ENCODE assay signal across 3 fruit fly cellular contexts in genomic region chr2L:16618929-16619328, dm6.
TF ChIP-seq lines count a peak whose summit lies in the region.

No protein-coding gene starts in this region.

- TF ChIP-seq CTCF in whole organism, embryonic (GFP tag; optimal IDR thresholded peaks at IDR 0.05; lab: Kevin White, UChicago), result no peak

TF ChIP-seq in whole organism, embryonic, 481 proteins besides CTCF, POLR2A, EP300 and RAD21 (continues in another document):
- TF ChIP-seq CG17361 (GFP tag; IDR thresholded peaks at IDR 0.05; lab: Robert Waterston, UW) (peak; percentile 38; the same call in 1 of the 3 replicates), CG8089 (GFP tag; optimal IDR thresholded peaks at IDR 0.05; lab: Kevin White, UChicago) (no peak), slbo (GFP tag; IDR thresholded peaks at IDR 0.05; lab: Robert Waterston, UW) (no peak), Sox100B (GFP tag; optimal IDR thresholded peaks at IDR 0.05; lab: Kevin White, UChicago) (peak; percentile 19), CG10979 (tag; optimal IDR thresholded peaks at IDR 0.05; lab: Kevin White, UChicago) (peak; percentile 22), dmrt99B (tag; optimal IDR thresholded peaks at IDR 0.05; lab: Kevin White, UChicago) (peak; percentile 2), bab2 (GFP tag; optimal IDR thresholded peaks at IDR 0.05; lab: Kevin White, UChicago) (no peak), Hr78 (GFP tag; optimal IDR thresholded peaks at IDR 0.05; lab: Kevin White, UChicago) (peak in 1 of 2 experiments; percentile 28), Asciz (GFP tag; optimal IDR thresholded peaks at IDR 0.05; lab: Kevin White, UChicago) (peak; percentile 5), eve (GFP tag; optimal IDR thresholded peaks at IDR 0.05; lab: Kevin White, UChicago) (peak in 1 of 2 experiments; percentile 50), odd (GFP tag; optimal IDR thresholded peaks at IDR 0.05; lab: Kevin White, UChicago) (no peak), CG10565 (GFP tag; optimal IDR thresholded peaks at IDR 0.05; lab: Kevin White, UChicago) (no peak), tio (GFP tag; optimal IDR thresholded peaks at IDR 0.05; lab: Kevin White, UChicago) (peak; percentile 4), Xrp1 (GFP tag; IDR thresholded peaks at IDR 0.05; lab: Robert Waterston, UW) (no peak), gem (tag; optimal IDR thresholded peaks at IDR 0.05; lab: Kevin White, UChicago) (peak; percentile 10), CG31441 (GFP tag; IDR thresholded peaks at IDR 0.05; lab: Robert Waterston, UW) (0 out of 2 replicates have a peak, but pooled peaks have one; percentile 19), CG7556 (GFP tag; optimal IDR thresholded peaks at IDR 0.05; lab: Kevin White, UChicago) (peak; percentile 15), HLH3B (GFP tag; IDR thresholded peaks at IDR 0.05; lab: Robert Waterston, UW) (no peak), CG12236 (GFP tag; optimal IDR thresholded peaks at IDR 0.05; lab: Kevin White, UChicago) (no peak), CHES-1-like (GFP tag; optimal IDR thresholded peaks at IDR 0.05; lab: Kevin White, UChicago) (no peak), dpn (GFP tag; optimal IDR thresholded peaks at IDR 0.05; lab: Kevin White, UChicago) (no peak), Doc3 (GFP tag; IDR thresholded peaks at IDR 0.05; lab: Robert Waterston, UW; ENCODE audit: partially characterized antibody) (no peak), CG4854 (GFP tag; optimal IDR thresholded peaks at IDR 0.05; lab: Kevin White, UChicago) (no peak), CG10267 (tag; optimal IDR thresholded peaks at IDR 0.05; lab: Kevin White, UChicago) (peak; percentile 8), Hr3 (GFP tag; optimal IDR thresholded peaks at IDR 0.05; lab: Kevin White, UChicago) (no peak), CG7928 (GFP tag; optimal IDR thresholded peaks at IDR 0.05; lab: Kevin White, UChicago) (no peak), lola (GFP tag; optimal IDR thresholded peaks at IDR 0.05; lab: Kevin White, UChicago) (peak in 1 of 3 experiments; percentile 24), sens (GFP tag; lab: Kevin White, UChicago) (peak; percentile 35), Antp (GFP tag; optimal IDR thresholded peaks at IDR 0.05; lab: Kevin White, UChicago) (no peak), CG5245 (GFP tag; optimal IDR thresholded peaks at IDR 0.05; lab: Kevin White, UChicago) (no peak)

TF ChIP-seq in whole organism, prepupa, 60 proteins besides CTCF, POLR2A, EP300 and RAD21:
- TF ChIP-seq Met (GFP tag; optimal IDR thresholded peaks at IDR 0.05; lab: Kevin White, UChicago) (peak; percentile 8), CG11902 (GFP tag; optimal IDR thresholded peaks at IDR 0.05; lab: Kevin White, UChicago) (no peak), CG6792 (GFP tag; optimal IDR thresholded peaks at IDR 0.05; lab: Kevin White, UChicago) (no peak), CG32006 (GFP tag; optimal IDR thresholded peaks at IDR 0.05; lab: Kevin White, UChicago) (peak; percentile 48), Eip78C (GFP tag; lab: Kevin White, UChicago) (peak; percentile 68), Hr39 (GFP tag; optimal IDR thresholded peaks at IDR 0.05; lab: Kevin White, UChicago) (no peak), Sox15 (GFP tag; optimal IDR thresholded peaks at IDR 0.05; lab: Kevin White, UChicago) (no peak), Hr4 (GFP tag; optimal IDR thresholded peaks at IDR 0.05; lab: Kevin White, UChicago) (peak; percentile 10), salr (GFP tag; optimal IDR thresholded peaks at IDR 0.05; lab: Kevin White, UChicago) (peak in 1 of 2 experiments; percentile 22), esn (GFP tag; optimal IDR thresholded peaks at IDR 0.05; lab: Kevin White, UChicago) (peak; percentile 7), lz (GFP tag; optimal IDR thresholded peaks at IDR 0.05; lab: Kevin White, UChicago) (no peak), CG16779 (tag; optimal IDR thresholded peaks at IDR 0.05; lab: Kevin White, UChicago) (no peak), Lpt (GFP tag; optimal IDR thresholded peaks at IDR 0.05; lab: Kevin White, UChicago) (no peak), dsx (GFP tag; optimal IDR thresholded peaks at IDR 0.05; lab: Kevin White, UChicago; ENCODE audit: poor library complexity, severe bottlenecking) (no peak), CG4318 (GFP tag; optimal IDR thresholded peaks at IDR 0.05; lab: Kevin White, UChicago) (peak; percentile 20), CG15336 (GFP tag; IDR thresholded peaks at IDR 0.05; lab: Robert Waterston, UW) (no peak)

TF ChIP-seq in whole organism, pupa, 21 proteins besides CTCF, POLR2A, EP300 and RAD21:
- TF ChIP-seq CG12605 (GFP tag; IDR thresholded peaks at IDR 0.05; lab: Robert Waterston, UW) (no peak), CG14655 (GFP tag; optimal IDR thresholded peaks at IDR 0.05; lab: Kevin White, UChicago) (peak; percentile 26), Snoo (tag; optimal IDR thresholded peaks at IDR 0.05; lab: Kevin White, UChicago) (no peak)
